Worm (Caenorhabditis elegans): Measurements from ENCODE around the gene ergi-2.

- no peak for TF ChIP-seq him-1 (tag; optimal IDR thresholded peaks at IDR 0.05)
- TF ChIP-seq W03F9.2 (tag; optimal IDR thresholded peaks at IDR 0.05) = no peak
Observed at ce11 chrX:15026008-15026407, 18.9 kb upstream of the ergi-2 start, which contains the start of gene seb-3.

Measured in whole organism, L4/young adult.